Worm (Caenorhabditis elegans) whole organism, L4/young adult: ENCODE measurements around the gene rpb-2.
"Not testable (repeated sequence)": the region's sequence is repeated elsewhere in the genome, so short reads cannot be mapped to it uniquely, and the experiment has no call there.

Experiments
- W03F9.2 ChIP-seq: fragments of 150-350 bp; optimal IDR thresholded peaks from 2 replicates; lab custom pipeline; 2014; ENCODE audit warnings: missing biosample characterization, missing genetic modification characterization
- dao-5 ChIP-seq: sonication (generic microtip); optimal IDR thresholded peaks from 2 replicates; lab custom pipeline; 2016; ENCODE audit warnings: missing genotype, missing genetic modification characterization, moderate library complexity, missing compliant biosample characterization
- him-1 ChIP-seq: sonication (generic microtip); optimal IDR thresholded peaks from 2 replicates; lab custom pipeline; 2016; ENCODE audit warnings: missing genotype, missing genetic modification reagents, missing genetic modification characterization, missing compliant biosample characterization

rpb-2 gene

ce11 chrIII:4948631-4949030 is 9.3 kb downstream of the rpb-2 start:
- TF ChIP-seq him-1 (no peak), dao-5 (no peak), W03F9.2 (tag; lab: Kevin White, UChicago) (no peak)

ce11 chrIII:4950345-4950744 is 11.0 kb downstream of the rpb-2 start:
- TF ChIP-seq dao-5 = no peak
- peak; percentile 27 for TF ChIP-seq him-1

ce11 chrIII:4951210-4951609 is 11.8 kb downstream of the rpb-2 start:
- TF ChIP-seq dao-5 (no peak), him-1 (no peak), W03F9.2 (tag; lab: Kevin White, UChicago) (no peak)

- TF ChIP-seq dao-5 (no peak), him-1 (no peak), W03F9.2 (tag; lab: Kevin White, UChicago) (no peak)
Observed at ce11 chrIII:4951824-4952223, 12.5 kb downstream of the rpb-2 start, which contains the start of gene flh-2. Gene flh-2, plus strand, starts transcription at chrIII:4952124.

- TF ChIP-seq him-1 = no peak
- no peak for TF ChIP-seq dao-5
- no peak for TF ChIP-seq W03F9.2 (tag; lab: Kevin White, UChicago)
Observed at ce11 chrIII:4952970-4953369, 13.6 kb downstream of the rpb-2 start.

- TF ChIP-seq W03F9.2 (tag; lab: Kevin White, UChicago) (no peak), him-1 (no peak), dao-5 (no peak)
Observed at ce11 chrIII:4956566-4956965, 17.2 kb downstream of the rpb-2 start, which contains the start of gene C26E6.1. Gene C26E6.1, plus strand, starts transcription at chrIII:4956866.

ce11 chrIII:4960204-4960603 is 20.8 kb downstream of the rpb-2 start, which contains the start of gene C27F2.4:
Gene C27F2.4, minus strand, starts transcription at chrIII:4960304.
- TF ChIP-seq W03F9.2 (tag; lab: Kevin White, UChicago) = no peak
- TF ChIP-seq him-1 = no peak

ce11 chrIII:4961281-4961680 is 21.9 kb downstream of the rpb-2 start:
- TF ChIP-seq W03F9.2 (tag; lab: Kevin White, UChicago) = no peak
- TF ChIP-seq dao-5 = no peak
- TF ChIP-seq him-1 = no peak

- no peak for TF ChIP-seq him-1
- no peak for TF ChIP-seq W03F9.2 (tag; lab: Kevin White, UChicago)
- TF ChIP-seq dao-5 = no peak
Observed at ce11 chrIII:4962393-4962792, 23.0 kb downstream of the rpb-2 start, which contains the start of gene vps-22. Gene vps-22, minus strand, starts transcription at chrIII:4962493.

ce11 chrIII:4962886-4963285 is 23.5 kb downstream of the rpb-2 start, which contains the start of gene C27F2.9:
Gene C27F2.9, minus strand, starts transcription at chrIII:4963044.
- TF ChIP-seq dao-5 (no peak), W03F9.2 (tag; lab: Kevin White, UChicago) (peak; percentile 93), him-1 (peak; percentile 85)

- TF ChIP-seq W03F9.2 (tag; lab: Kevin White, UChicago) = no peak
- no peak for TF ChIP-seq him-1
- no peak for TF ChIP-seq dao-5
Observed at ce11 chrIII:4965271-4965670, 25.9 kb downstream of the rpb-2 start, which contains the start of gene nca-2. Gene nca-2, plus strand, starts transcription at chrIII:4965571.

- TF ChIP-seq dao-5 (no peak), him-1 (no peak), W03F9.2 (tag; lab: Kevin White, UChicago) (no peak)
Observed at ce11 chrIII:4967236-4967635, 27.9 kb downstream of the rpb-2 start.

- TF ChIP-seq W03F9.2 (tag; lab: Kevin White, UChicago) = no peak
- TF ChIP-seq dao-5 = no peak
- TF ChIP-seq him-1 = no peak
Observed at ce11 chrIII:4968146-4968545, 28.8 kb downstream of the rpb-2 start.

ce11 chrIII:4980367-4980766 is 41.0 kb downstream of the rpb-2 start, which contains the start of gene C27F2.6:
Gene C27F2.6, minus strand, starts transcription at chrIII:4980467.
- TF ChIP-seq dao-5; him-1; W03F9.2 (tag; lab: Kevin White, UChicago): not testable (repeated sequence)

- TF ChIP-seq him-1 (no peak), dao-5 (no peak), W03F9.2 (tag; lab: Kevin White, UChicago) (no peak)
Observed at ce11 chrIII:4983961-4984360, 44.6 kb downstream of the rpb-2 start.

- no peak for TF ChIP-seq him-1
Observed at ce11 chrIII:4984444-4985086, 45.2 kb downstream of the rpb-2 start, which contains the start of gene C27F2.7. Gene C27F2.7, minus strand, starts transcription at chrIII:4984494.
